Fruit fly (Drosophila melanogaster): ENCODE results near the gene PH4alphaMP.

dm6 chr3R:30531129-30531708 is 35.3 kb upstream of the PH4alphaMP start:
- no peak for TF ChIP-seq MBD-R2 (GFP tag; IDR thresholded peaks at IDR 0.05)
- no peak for TF ChIP-seq tgo (GFP tag; IDR thresholded peaks at IDR 0.05)
- no peak for TF ChIP-seq CG10209 (GFP tag; optimal IDR thresholded peaks at IDR 0.05)
- no peak for TF ChIP-seq PHDP (tag; optimal IDR thresholded peaks at IDR 0.05)
- no peak for TF ChIP-seq Meics (GFP tag; optimal IDR thresholded peaks at IDR 0.05)
- TF ChIP-seq CG31365 (tag; optimal IDR thresholded peaks at IDR 0.05), result no peak
- TF ChIP-seq CG6813 (GFP tag; optimal IDR thresholded peaks at IDR 0.05), result no peak
- no peak for TF ChIP-seq CG11696 (GFP tag; IDR thresholded peaks at IDR 0.05)
- TF ChIP-seq CG7963 (GFP tag; IDR thresholded peaks at IDR 0.05; ENCODE audit: partially characterized antibody), result no peak
- no peak for TF ChIP-seq peb (GFP tag; IDR thresholded peaks at IDR 0.05)
